Fruit fly (Drosophila melanogaster): ENCODE measurements around the gene Nprl2.

DNA sequence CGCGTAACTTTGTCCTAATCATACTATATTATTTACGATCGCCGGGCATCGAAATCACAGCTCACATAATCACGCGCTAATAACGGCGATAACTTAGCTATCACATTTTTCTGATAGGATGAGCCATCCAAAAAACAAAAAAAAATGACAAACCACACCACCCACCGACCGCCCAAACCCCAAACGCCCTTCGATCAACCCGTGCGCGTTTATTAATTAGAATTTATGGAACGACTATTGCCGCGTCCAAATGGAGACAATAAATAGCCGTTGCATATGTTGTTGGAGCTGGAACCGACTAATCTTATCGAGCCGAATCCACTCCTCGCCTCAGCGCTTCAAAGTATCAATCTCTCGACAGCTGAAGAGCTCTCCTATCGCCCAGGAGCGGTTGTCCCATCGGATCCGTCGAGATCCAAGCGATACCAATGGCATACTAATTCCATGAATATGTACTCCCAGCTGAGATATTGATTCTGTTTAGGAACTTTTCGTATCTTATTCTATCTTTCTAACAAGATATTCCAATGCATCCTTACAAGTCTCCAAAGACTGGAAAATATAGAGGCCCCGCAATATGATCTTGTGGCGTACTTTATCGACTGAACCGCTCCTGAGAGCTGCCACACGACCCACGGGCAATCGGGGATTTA is 40.0 kb upstream of the Nprl2 start:
- TF ChIP-seq lmd (GFP tag; IDR thresholded peaks at IDR 0.05) (no peak), Oli (tag; optimal IDR thresholded peaks at IDR 0.05) (no peak), B-H1 (GFP tag; IDR thresholded peaks at IDR 0.05) (no peak), Camta (GFP tag; optimal IDR thresholded peaks at IDR 0.05) (no peak), zfh2 (GFP tag; optimal IDR thresholded peaks at IDR 0.05) (no peak), sim (GFP tag; IDR thresholded peaks at IDR 0.05) (no peak), CG11093 (GFP tag; IDR thresholded peaks at IDR 0.05) (no peak)
